Worm (Caenorhabditis elegans): ENCODE results near the gene ZK1290.11.
A peak's percentile ranks its signal among the peaks of the same experiment; 100 is the strongest.

Gene ZK1290.11

DNA sequence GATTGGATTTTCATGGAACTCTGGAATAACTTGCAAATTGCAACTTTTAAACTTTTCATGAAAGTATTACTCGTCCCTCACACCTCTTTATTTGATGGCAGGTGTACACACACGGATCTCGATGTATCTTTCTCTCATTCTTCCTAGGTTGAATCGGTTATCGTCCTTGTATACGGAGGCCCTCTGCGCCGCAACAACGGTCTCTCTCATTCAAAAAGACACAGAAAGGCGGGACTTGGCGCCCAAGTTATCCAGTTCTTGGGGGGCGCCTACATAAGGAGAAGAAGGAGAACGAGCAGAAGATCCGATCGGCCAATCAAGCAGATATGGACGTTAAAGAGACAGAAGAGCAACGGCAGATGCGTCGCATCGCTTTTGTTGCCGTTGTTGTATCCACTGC, 17.6 kb downstream of the ZK1290.11 start, which contains the start of gene rol-8:
Gene rol-8 (plus strand): TSS at position 301 of the 400 bp plus-strand sequence.
- no peak for TF ChIP-seq nhr-67 (tag; optimal IDR thresholded peaks at IDR 0.05)
- TF ChIP-seq jun-1 (tag; optimal IDR thresholded peaks at IDR 0.05) = no peak
- no peak for TF ChIP-seq elt-3 (tag; optimal IDR thresholded peaks at IDR 0.05)
- no peak for TF ChIP-seq ceh-28 (tag; optimal IDR thresholded peaks at IDR 0.05)
- no peak for TF ChIP-seq ZK546.5 (tag; optimal IDR thresholded peaks at IDR 0.05)
- no peak for TF ChIP-seq ztf-4 (tag; optimal IDR thresholded peaks at IDR 0.05)
- no peak for TF ChIP-seq egl-27 (tag; optimal IDR thresholded peaks at IDR 0.05)
- no peak for TF ChIP-seq elt-1 (tag; optimal IDR thresholded peaks at IDR 0.05)
- TF ChIP-seq lin-39 (tag; optimal IDR thresholded peaks at IDR 0.05) = no peak
- no peak for TF ChIP-seq nhr-11 (tag; optimal IDR thresholded peaks at IDR 0.05)

DNA sequence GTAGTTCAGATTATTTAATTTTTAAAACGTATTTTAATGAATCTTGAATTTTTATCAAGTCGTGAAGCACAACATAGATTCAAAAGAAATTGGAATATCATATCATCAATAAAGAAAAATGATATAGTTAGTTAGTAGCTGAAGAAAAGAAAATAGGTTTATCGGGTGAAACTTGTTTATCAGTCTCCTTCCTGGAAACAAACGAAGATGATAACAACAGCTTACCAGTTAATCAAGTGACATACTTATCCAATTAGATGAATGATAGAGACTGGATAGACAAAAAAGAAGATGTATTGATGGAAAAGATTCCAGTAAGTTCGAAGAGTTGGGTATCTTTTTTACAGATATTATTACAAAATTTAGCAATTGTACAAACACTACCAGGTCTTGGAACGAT, 18.4 kb downstream of the ZK1290.11 start:
- TF ChIP-seq ztf-11 (tag; optimal IDR thresholded peaks at IDR 0.05) (no peak), zag-1 (tag; optimal IDR thresholded peaks at IDR 0.05) (no peak), nhr-23 (tag; optimal IDR thresholded peaks at IDR 0.05) (peak; percentile 61)

DNA sequence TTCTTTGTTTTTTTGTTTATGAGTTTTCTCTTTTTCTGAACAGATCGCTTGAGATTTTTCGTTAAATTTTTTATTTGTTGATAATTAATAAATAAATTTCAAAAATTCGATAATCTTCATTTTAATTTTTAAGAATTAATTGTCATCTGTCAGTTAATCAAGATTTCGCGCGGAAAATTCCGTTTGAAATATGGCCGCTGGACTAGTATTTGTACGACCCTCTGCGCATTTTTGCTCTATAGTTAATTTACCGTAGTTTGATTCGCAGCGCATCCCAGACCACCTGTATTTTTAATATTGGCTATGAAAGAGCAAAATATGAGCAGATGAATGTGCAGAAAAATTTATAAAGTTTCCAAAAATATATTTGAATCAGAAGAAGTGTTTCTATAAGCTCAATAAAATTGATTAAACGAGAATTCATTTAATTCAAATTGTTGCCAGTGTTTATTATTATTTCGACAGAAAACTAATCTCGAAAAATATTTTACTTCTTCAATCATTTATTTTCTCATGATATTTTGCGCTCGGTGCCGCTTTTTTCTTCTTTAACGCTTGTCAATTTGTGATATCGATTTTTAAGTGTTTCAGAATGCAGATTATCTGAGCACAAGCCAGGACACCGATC, 23.7 kb downstream of the ZK1290.11 start, which contains the start of gene nfi-1:
Gene nfi-1 (plus strand): TSS at position 578 of the 628 bp plus-strand sequence.
- TF ChIP-seq nhr-25 (tag; optimal IDR thresholded peaks at IDR 0.05) (peak; percentile 22), ceh-9 (tag; optimal IDR thresholded peaks at IDR 0.05) (no peak), nhr-23 (tag; optimal IDR thresholded peaks at IDR 0.05) (peak; percentile 13), unc-62 (GFP tag; optimal IDR thresholded peaks at IDR 0.05) (no peak), lin-15B (tag; optimal IDR thresholded peaks at IDR 0.05) (peak; percentile 68), snpc-4 (tag; optimal IDR thresholded peaks at IDR 0.05) (peak; percentile 66), ceh-28 (tag; optimal IDR thresholded peaks at IDR 0.05) (no peak), pha-4 (tag; optimal IDR thresholded peaks at IDR 0.05) (peak; percentile 81), ceh-16 (tag; optimal IDR thresholded peaks at IDR 0.05) (no peak), nfya-1 (tag; optimal IDR thresholded peaks at IDR 0.05; ENCODE audit: insufficient read depth) (peak; percentile 79), elt-1 (tag; optimal IDR thresholded peaks at IDR 0.05) (no peak), lin-39 (tag; optimal IDR thresholded peaks at IDR 0.05) (peak; percentile 64), R02D3.7 (tag; optimal IDR thresholded peaks at IDR 0.05) (no peak), daf-12 (tag; optimal IDR thresholded peaks at IDR 0.05) (no peak), pqm-1 (tag; optimal IDR thresholded peaks at IDR 0.05) (no peak), mml-1 (tag; optimal IDR thresholded peaks at IDR 0.05) (no peak)

DNA sequence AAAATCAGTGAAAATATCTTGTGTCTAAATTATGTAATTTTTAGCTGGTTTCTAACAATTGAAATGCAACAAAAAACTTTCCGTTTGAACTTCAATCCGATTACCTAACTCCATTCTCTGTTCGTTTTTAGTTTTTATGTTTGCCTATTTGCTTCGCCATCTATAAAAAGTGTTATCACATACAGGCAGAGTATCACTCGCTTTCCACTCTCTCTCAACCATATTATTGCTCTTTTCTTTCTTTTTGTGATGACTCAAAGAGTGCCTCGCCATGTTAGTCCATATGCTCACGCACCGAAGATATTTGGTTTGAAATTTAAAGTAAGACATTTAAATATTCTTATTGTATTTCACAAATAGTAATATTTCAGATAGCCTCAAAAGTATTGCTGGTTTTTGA, 26.5 kb downstream of the ZK1290.11 start, which contains the start of gene ZK1290.13:
Gene ZK1290.13 (plus strand): TSS at position 73 of the 400 bp plus-strand sequence.
- TF ChIP-seq ceh-28 (tag; optimal IDR thresholded peaks at IDR 0.05) = no peak
- TF ChIP-seq elt-2 (tag; optimal IDR thresholded peaks at IDR 0.05) = peak; percentile 56
- TF ChIP-seq pqm-1 (tag; optimal IDR thresholded peaks at IDR 0.05) = peak; percentile 7

DNA sequence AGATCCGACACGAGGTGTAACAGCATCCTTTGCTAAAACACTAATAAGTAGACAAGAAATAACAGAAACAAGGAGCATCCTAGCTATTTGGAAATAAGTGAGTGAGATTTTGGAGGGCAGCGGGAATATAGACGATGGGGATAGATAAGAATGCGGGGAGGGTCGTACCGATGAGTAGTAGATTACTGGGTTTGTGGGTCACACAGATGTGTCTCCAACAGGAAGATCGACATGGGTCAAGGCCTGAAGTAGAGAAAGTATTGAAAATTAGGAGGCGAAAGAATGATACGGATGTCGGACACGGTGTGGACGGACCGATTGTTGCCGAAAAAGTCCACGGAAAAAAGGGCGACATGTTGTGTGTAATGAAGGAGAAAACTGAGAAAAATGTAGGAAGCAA, 27.0 kb downstream of the ZK1290.11 start, which contains the start of gene wrt-10:
Gene wrt-10 (minus strand): TSS at position 195 of the 400 bp plus-strand sequence.
- TF ChIP-seq nhr-237 (tag; optimal IDR thresholded peaks at IDR 0.05) (no peak), nhr-67 (tag; optimal IDR thresholded peaks at IDR 0.05) (no peak), lsy-12 (tag; optimal IDR thresholded peaks at IDR 0.05) (no peak), elt-1 (tag; optimal IDR thresholded peaks at IDR 0.05) (peak; percentile 6), pha-4 (tag; optimal IDR thresholded peaks at IDR 0.05) (no peak), ceh-16 (tag; optimal IDR thresholded peaks at IDR 0.05) (no peak), eor-1 (tag; optimal IDR thresholded peaks at IDR 0.05) (no peak), nhr-25 (tag; optimal IDR thresholded peaks at IDR 0.05) (peak; percentile 10), ZK546.5 (tag; optimal IDR thresholded peaks at IDR 0.05) (no peak), daf-12 (tag; optimal IDR thresholded peaks at IDR 0.05) (no peak), nhr-23 (tag; optimal IDR thresholded peaks at IDR 0.05) (peak; percentile 86), lin-39 (tag; optimal IDR thresholded peaks at IDR 0.05) (no peak), egl-27 (tag; optimal IDR thresholded peaks at IDR 0.05) (no peak), nfya-1 (tag; optimal IDR thresholded peaks at IDR 0.05; ENCODE audit: insufficient read depth) (no peak), skn-1 (tag; optimal IDR thresholded peaks at IDR 0.05) (no peak), tbx-2 (tag; optimal IDR thresholded peaks at IDR 0.05) (no peak)

All from whole organism, L3 larva.